Fruit fly (Drosophila melanogaster) S2 (cell line): Measurements from ENCODE around the gene TTLL6B.

ENCODE experiments used
- CG8478 ChIP-seq: fragments of >200 bp; optimal IDR thresholded peaks from 2 replicates; lab custom pipeline; 2018
- CTCF ChIP-seq, 2 experiments: fragments of >200 bp; optimal IDR thresholded peaks; 2 replicates each; lab custom pipeline; 2018

- TF ChIP-seq CG8478 (lab: Kevin White, UChicago), result no peak
- no peak for TF ChIP-seq CTCF (optimal IDR thresholded peaks at IDR 0.05; lab: Kevin White, UChicago)
Observed at dm6 chr3R:27272233-27272632, 21.4 kb upstream of the TTLL6B start.
